Fruit fly (Drosophila melanogaster): ENCODE results near the gene Spn28Da.

Gene Spn28Da

dm6 chr2L:7840152-7840551, 48.8 kb downstream of the Spn28Da start, which contains the start of gene CG14537:
Gene CG14537 (plus strand): TSS chr2L:7840452.
- TF ChIP-seq CG8478 (optimal IDR thresholded peaks at IDR 0.05) (no peak), CTCF (optimal IDR thresholded peaks at IDR 0.05) (no peak)

dm6 chr2L:7838024-7838423, 50.9 kb downstream of the Spn28Da start:
- TF ChIP-seq CG8478 (optimal IDR thresholded peaks at IDR 0.05) (no peak), CTCF (optimal IDR thresholded peaks at IDR 0.05) (no peak)

All from S2 (cell line).